Fruit fly (Drosophila melanogaster): Measurements from ENCODE around the gene inaF-D.

Gene inaF-D

DNA sequence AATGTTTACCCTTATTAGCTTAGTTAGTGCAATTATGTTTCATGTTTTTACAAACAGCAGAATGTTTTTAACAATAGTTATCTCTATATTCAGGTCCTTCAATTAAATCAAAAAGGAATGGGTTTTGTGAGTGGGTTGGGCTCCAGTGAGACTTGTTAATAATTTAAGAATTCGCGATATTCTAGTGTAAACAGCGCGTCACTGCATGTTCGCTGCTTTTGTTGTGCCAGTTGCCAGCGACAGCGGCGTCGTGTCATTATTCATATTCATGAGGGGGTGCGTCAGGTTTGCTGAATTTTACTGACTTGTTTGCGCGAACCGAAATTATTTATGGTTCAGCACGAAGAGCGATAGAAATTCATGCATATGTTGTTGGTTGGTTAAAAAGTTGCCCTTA is 13.6 kb downstream of the inaF-D start, which contains the start of gene Amun (continued):
- TF ChIP-seq da (GFP tag; optimal IDR thresholded peaks at IDR 0.05) (no peak), CG15601 (tag; optimal IDR thresholded peaks at IDR 0.05) (no peak), hkb (optimal IDR thresholded peaks at IDR 0.05) (no peak), hkb (GFP tag; IDR thresholded peaks at IDR 0.05) (no peak), caup (GFP tag; optimal IDR thresholded peaks at IDR 0.05; ENCODE audit: severe bottlenecking) (no peak), CoRest (tag; optimal IDR thresholded peaks at IDR 0.05) (no peak), tio (GFP tag; optimal IDR thresholded peaks at IDR 0.05) (no peak), Dek (tag; optimal IDR thresholded peaks at IDR 0.05) (no peak), Hr39 (optimal IDR thresholded peaks at IDR 0.05) (no peak), CG6813 (GFP tag; optimal IDR thresholded peaks at IDR 0.05) (peak; percentile 44), CG14014 (GFP tag; IDR thresholded peaks at IDR 0.05) (no peak; the same call in 1 of the 2 replicates), gsb-n (tag; optimal IDR thresholded peaks at IDR 0.05) (no peak), CG3847 (GFP tag; IDR thresholded peaks at IDR 0.05) (0 out of 2 replicates have a peak, but pooled peaks have one; percentile 13), CG4854 (GFP tag; optimal IDR thresholded peaks at IDR 0.05) (no peak), Dad (GFP tag; optimal IDR thresholded peaks at IDR 0.05) (no peak), dimm (GFP tag; IDR thresholded peaks at IDR 0.05) (no peak), Nf-YB (GFP tag; optimal IDR thresholded peaks at IDR 0.05) (no peak), tx (GFP tag; optimal IDR thresholded peaks at IDR 0.05) (no peak), zf30C (GFP tag; optimal IDR thresholded peaks at IDR 0.05) (no peak), ATbp (GFP tag; optimal IDR thresholded peaks at IDR 0.05) (no peak), CG6765 (GFP tag; optimal IDR thresholded peaks at IDR 0.05) (no peak), Xbp1 (GFP tag; optimal IDR thresholded peaks at IDR 0.05) (peak; percentile 6), CG12071 (GFP tag; optimal IDR thresholded peaks at IDR 0.05) (peak; percentile 31), Ets65A (GFP tag) (peak; percentile 90), Aef1 (GFP tag; IDR thresholded peaks at IDR 0.05) (peak; percentile 21; the same call in 1 of the 3 replicates), Oaz (GFP tag; IDR thresholded peaks at IDR 0.05) (no peak), CG14965 (GFP tag; optimal IDR thresholded peaks at IDR 0.05; ENCODE audit: borderline replicate concordance) (no peak), Ada2b (GFP tag; IDR thresholded peaks at IDR 0.05) (peak; percentile 45; the same call in 1 of the 2 replicates), fd96Cb (tag; optimal IDR thresholded peaks at IDR 0.05) (no peak), jing (GFP tag; optimal IDR thresholded peaks at IDR 0.05) (peak; percentile 15), salm (tag; optimal IDR thresholded peaks at IDR 0.05) (no peak), CG4424 (GFP tag; optimal IDR thresholded peaks at IDR 0.05) (peak; percentile 25), CG8765 (GFP tag; IDR thresholded peaks at IDR 0.05) (no peak), org-1 (GFP tag; optimal IDR thresholded peaks at IDR 0.05) (no peak), CG15696 (tag; optimal IDR thresholded peaks at IDR 0.05) (no peak), Ets97D (GFP tag; optimal IDR thresholded peaks at IDR 0.05) (no peak), CG2120 (GFP tag; optimal IDR thresholded peaks at IDR 0.05) (peak; percentile 62), Hr51 (GFP tag; optimal IDR thresholded peaks at IDR 0.05) (no peak), ken (GFP tag; IDR thresholded peaks at IDR 0.05) (peak; percentile 60; the same call in 2 of the 3 replicates), cato (GFP tag; optimal IDR thresholded peaks at IDR 0.05; ENCODE audit: borderline replicate concordance) (no peak), CG3407 (GFP tag; optimal IDR thresholded peaks at IDR 0.05) (no peak), CG4328 (GFP tag; optimal IDR thresholded peaks at IDR 0.05) (no peak), sqz (GFP tag; optimal IDR thresholded peaks at IDR 0.05) (no peak), Dip2 (GFP tag; IDR thresholded peaks at IDR 0.05) (no peak), ara (GFP tag; IDR thresholded peaks at IDR 0.05) (0 out of 2 replicates have a peak, but pooled peaks have one; percentile 12), Asciz (GFP tag; optimal IDR thresholded peaks at IDR 0.05) (no peak), al (GFP tag; IDR thresholded peaks at IDR 0.05) (peak; percentile 54), twi (tag; optimal IDR thresholded peaks at IDR 0.05) (no peak), slp2 (GFP tag; optimal IDR thresholded peaks at IDR 0.05) (peak; percentile 12), Ssrp (tag; optimal IDR thresholded peaks at IDR 0.05) (peak; percentile 21), Dll (GFP tag; IDR thresholded peaks at IDR 0.05; ENCODE audit: partially characterized antibody) (no peak), Nf-YA (GFP tag; IDR thresholded peaks at IDR 0.05) (no peak)

Data from whole organism, embryonic.